Fruit fly (Drosophila melanogaster) whole organism, embryonic: ENCODE measurements around the gene CG17108.
A peak's percentile ranks its signal among the peaks of the same experiment; 100 is the strongest.

ENCODE experiments used
- Adf1 ChIP-seq: fragments of 200-800 bp; sonication (Bioruptor generic); IDR thresholded peaks from 2 replicates; pipeline ENCODE4 v1.3.6; 2022; ENCODE audit warnings: missing biosample characterization, missing genetic modification characterization
- Atf3 ChIP-seq: fragments of 200-800 bp; sonication (Bioruptor generic); optimal IDR thresholded peaks from 3 replicates; lab custom pipeline; 2016; ENCODE audit warnings: missing biosample characterization, missing genetic modification characterization
- CG10321 ChIP-seq: fragments of 200-800 bp; sonication (Bioruptor generic); IDR thresholded peaks from 2 replicates; pipeline ENCODE4 v1.3.6; 2022; ENCODE audit warnings: missing biosample characterization, missing genetic modification characterization
- CG11723 ChIP-seq: fragments of 200-800 bp; sonication (Bioruptor generic); optimal IDR thresholded peaks from 2 replicates; lab custom pipeline; 2017; ENCODE audit warnings: missing biosample characterization, mild to moderate bottlenecking, missing genetic modification characterization
- CG12219 ChIP-seq: fragments of 200-800 bp; sonication (Bioruptor generic); optimal IDR thresholded peaks from 3 replicates; lab custom pipeline; 2018; ENCODE audit warnings: missing biosample characterization, mild to moderate bottlenecking, missing genetic modification characterization
- CG15479 ChIP-seq: fragments of 200-800 bp; sonication (Bioruptor generic); optimal IDR thresholded peaks from 3 replicates; lab custom pipeline; 2019; ENCODE audit warnings: missing biosample characterization, mild to moderate bottlenecking, missing genetic modification characterization, moderate library complexity
- CG17361 ChIP-seq: fragments of 200-800 bp; sonication (Bioruptor generic); IDR thresholded peaks from 3 replicates; pipeline ENCODE4 v1.3.6; 2022; ENCODE audit warnings: missing biosample characterization, missing genetic modification characterization
- CG17612 ChIP-seq: fragments of 200-800 bp; sonication (Bioruptor generic); IDR thresholded peaks from 2 replicates; pipeline ENCODE4 v1.3.6; 2022; ENCODE audit warnings: missing biosample characterization, missing genetic modification characterization
- CG17912 ChIP-seq: fragments of 200-800 bp; sonication (Bioruptor generic); optimal IDR thresholded peaks from 2 replicates; lab custom pipeline; 2018; ENCODE audit warnings: missing biosample characterization, mild to moderate bottlenecking, missing genetic modification characterization
- CG1832 ChIP-seq: fragments of 200-800 bp; sonication (Bioruptor generic); optimal IDR thresholded peaks from 2 replicates; lab custom pipeline; 2017; ENCODE audit warnings: missing biosample characterization, mild to moderate bottlenecking, missing genetic modification characterization, inconsistent platforms
- CG32767 ChIP-seq: fragments of 200-800 bp; sonication (Bioruptor generic); IDR thresholded peaks from 2 replicates; pipeline ENCODE4 v1.3.6; 2022; ENCODE audit warnings: missing biosample characterization, missing genetic modification characterization
- CG3407 ChIP-seq: fragments of 200-800 bp; sonication (Bioruptor generic); optimal IDR thresholded peaks from 2 replicates; lab custom pipeline; 2018; ENCODE audit warnings: missing biosample characterization, mild to moderate bottlenecking, missing genetic modification characterization
- CG3838 ChIP-seq: fragments of 200-800 bp; sonication (Bioruptor generic); optimal IDR thresholded peaks from 3 replicates; lab custom pipeline; 2016; ENCODE audit warnings: missing biosample characterization, missing genetic modification characterization
- CG4404 ChIP-seq: fragments of 200-800 bp; sonication (Bioruptor generic); IDR thresholded peaks from 2 replicates; pipeline ENCODE4 v1.3.6; 2022; ENCODE audit warnings: missing biosample characterization, missing genetic modification characterization
- CG4617 ChIP-seq: fragments of 200-800 bp; sonication (Bioruptor generic); optimal IDR thresholded peaks from 3 replicates; lab custom pipeline; 2016; ENCODE audit warnings: missing biosample characterization, missing genetic modification characterization, borderline replicate concordance
- CG4820 ChIP-seq: fragments of 200-800 bp; sonication (Bioruptor generic); optimal IDR thresholded peaks from 3 replicates; lab custom pipeline; 2016; ENCODE audit warnings: missing biosample characterization, missing genetic modification characterization
- CG5953 ChIP-seq: fragments of 200-800 bp; sonication (Bioruptor generic); IDR thresholded peaks from 2 replicates; pipeline ENCODE4 v1.3.6; 2022; ENCODE audit warnings: missing biosample characterization, missing genetic modification characterization
- CG6813 ChIP-seq: fragments of 200-800 bp; sonication (Bioruptor generic); optimal IDR thresholded peaks from 2 replicates; lab custom pipeline; 2017; ENCODE audit warnings: missing biosample characterization, missing genetic modification characterization, mild to moderate bottlenecking, moderate library complexity, missing genetic modification reagents
- CG8281 ChIP-seq: fragments of 200-800 bp; sonication (Bioruptor generic); optimal IDR thresholded peaks from 2 replicates; lab custom pipeline; 2018; ENCODE audit warnings: missing biosample characterization, mild to moderate bottlenecking, missing genetic modification characterization, moderate library complexity
- CG8765 ChIP-seq: fragments of 200-800 bp; sonication (Bioruptor generic); IDR thresholded peaks from 2 replicates; pipeline ENCODE4 v1.3.6; 2022; ENCODE audit warnings: missing biosample characterization, missing genetic modification characterization
- CG9817 ChIP-seq: fragments of 200-800 bp; sonication (Bioruptor generic); optimal IDR thresholded peaks from 2 replicates; lab custom pipeline; 2018; ENCODE audit warnings: missing biosample characterization, mild to moderate bottlenecking, missing genetic modification characterization, moderate library complexity
- E2f2 ChIP-seq: fragments of 200-800 bp; sonication (Bioruptor generic); IDR thresholded peaks from 2 replicates; pipeline ENCODE4 v1.3.6; 2022; ENCODE audit warnings: missing biosample characterization, missing genetic modification characterization
- Hey ChIP-seq: fragments of 200-800 bp; sonication (Bioruptor generic); optimal IDR thresholded peaks from 3 replicates; lab custom pipeline; 2018; ENCODE audit warnings: missing biosample characterization, mild to moderate bottlenecking, missing genetic modification characterization
- Hr51 ChIP-seq, 2 experiments: fragments of 200-800 bp; sonication (Bioruptor generic); optimal IDR thresholded peaks; 2 replicates in 1 of 2; 3 replicates in 1 of 2; lab custom pipeline; 2016 to 2018; ENCODE audit warnings: missing biosample characterization in 2 of 2, missing genetic modification characterization in 2 of 2, mild to moderate bottlenecking in 1 of 2, moderate library complexity in 1 of 2
- NC2β ChIP-seq: fragments of 200-800 bp; sonication (Bioruptor generic); optimal IDR thresholded peaks from 2 replicates; lab custom pipeline; 2016; ENCODE audit warnings: missing biosample characterization, missing genetic modification characterization
- Nf-YB ChIP-seq: fragments of 200-800 bp; sonication (Bioruptor generic); optimal IDR thresholded peaks from 3 replicates; lab custom pipeline; 2019; ENCODE audit warnings: missing biosample characterization, mild to moderate bottlenecking, missing genetic modification characterization, moderate library complexity
- Oaz ChIP-seq: fragments of 200-800 bp; sonication (Bioruptor generic); IDR thresholded peaks from 2 replicates; pipeline ENCODE4 v1.3.6; 2022; ENCODE audit warnings: missing biosample characterization, missing genetic modification characterization
- Ravus ChIP-seq: fragments of 200-800 bp; sonication (Bioruptor generic); IDR thresholded peaks from 2 replicates; pipeline ENCODE4 v1.3.6; 2022; ENCODE audit warnings: missing biosample characterization, missing genetic modification characterization
- ara ChIP-seq: fragments of 200-800 bp; sonication (Bioruptor generic); IDR thresholded peaks from 2 replicates; pipeline ENCODE4 v1.3.6; 2022; ENCODE audit warnings: missing biosample characterization, missing genetic modification characterization
- cad ChIP-seq: fragments of >200 bp; optimal IDR thresholded peaks from 2 replicates; lab custom pipeline; 2017; ENCODE audit warnings: missing biosample characterization, missing genetic modification characterization
- chm ChIP-seq: fragments of 200-800 bp; sonication (Bioruptor generic); IDR thresholded peaks from 2 replicates; pipeline ENCODE4 v1.3.6; 2022; ENCODE audit warnings: missing biosample characterization, missing genetic modification characterization
- crol ChIP-seq: fragments of 200-800 bp; sonication (Bioruptor generic); IDR thresholded peaks from 2 replicates; pipeline ENCODE4 v1.3.6; 2022; ENCODE audit warnings: missing biosample characterization, missing genetic modification characterization
- dan ChIP-seq: fragments of 200-800 bp; sonication (Bioruptor generic); IDR thresholded peaks from 2 replicates; pipeline ENCODE4 v1.3.6; 2022; ENCODE audit warnings: missing biosample characterization, missing genetic modification characterization
- en ChIP-seq: fragments of 200-800 bp; sonication (Bioruptor generic); optimal IDR thresholded peaks from 2 replicates; lab custom pipeline; 2016; ENCODE audit warnings: missing biosample characterization, missing genetic modification characterization
- esg ChIP-seq: fragments of 200-800 bp; sonication (Bioruptor generic); conservative IDR thresholded peaks from 2 replicates; pipeline ENCODE4 v1.3.6; 2022; ENCODE audit warnings: missing biosample characterization, missing genetic modification characterization
- ftz-f1 ChIP-seq: fragments of 200-800 bp; sonication (Bioruptor generic); optimal IDR thresholded peaks from 2 replicates; lab custom pipeline; 2016; ENCODE audit warnings: missing biosample characterization, missing genetic modification characterization
- inv ChIP-seq: fragments of 200-800 bp; sonication (Bioruptor generic); IDR thresholded peaks from 2 replicates; pipeline ENCODE4 v1.3.6; 2022; ENCODE audit warnings: missing biosample characterization, missing genetic modification characterization; ENCODE audit not compliant: partially characterized antibody
- kah ChIP-seq: fragments of 200-800 bp; sonication (Bioruptor generic); optimal IDR thresholded peaks from 2 replicates; lab custom pipeline; 2018; ENCODE audit warnings: missing biosample characterization, mild to moderate bottlenecking, missing genetic modification characterization
- ken ChIP-seq: fragments of 200-800 bp; sonication (Bioruptor generic); IDR thresholded peaks from 3 replicates; pipeline ENCODE4 v1.3.6; 2022; ENCODE audit warnings: missing biosample characterization, missing genetic modification characterization
- knrl ChIP-seq: fragments of 200-800 bp; sonication (Bioruptor generic); IDR thresholded peaks from 3 replicates; pipeline ENCODE4 v1.3.6; 2022; ENCODE audit warnings: missing biosample characterization, missing genetic modification characterization; ENCODE audit not compliant: partially characterized antibody
- lbe ChIP-seq: fragments of 200-800 bp; sonication (Bioruptor generic); optimal IDR thresholded peaks from 2 replicates; lab custom pipeline; 2016; ENCODE audit warnings: missing biosample characterization, mild to moderate bottlenecking, missing genetic modification characterization
- p53 ChIP-seq: fragments of 200-800 bp; sonication (Bioruptor generic); optimal IDR thresholded peaks from 2 replicates; lab custom pipeline; 2016; ENCODE audit warnings: missing biosample characterization, missing genetic modification characterization
- pan ChIP-seq, 4 experiments: fragments of >200 bp in 3 of 4; fragments of 200-800 bp in 1 of 4; sonication (Bioruptor generic) in 1 of 4; optimal IDR thresholded peaks in 3 of 4; IDR thresholded peaks in 1 of 4; 2 replicates each; pipeline versions ENCODE4 v1.3.6 to Lab custom; 2017 to 2022; ENCODE audit warnings: missing biosample characterization in 2 of 4, missing genetic modification characterization in 2 of 4, mixed read lengths in 1 of 4
- ranshi ChIP-seq: fragments of 200-800 bp; sonication (Bioruptor generic); IDR thresholded peaks from 2 replicates; pipeline ENCODE4 v1.3.6; 2022; ENCODE audit warnings: missing biosample characterization, missing genetic modification characterization
- sens-2 ChIP-seq: fragments of 200-800 bp; sonication (Bioruptor generic); IDR thresholded peaks from 2 replicates; pipeline ENCODE4 v1.3.6; 2022; ENCODE audit warnings: missing biosample characterization, missing genetic modification characterization
- sima ChIP-seq: fragments of 200-800 bp; sonication (Bioruptor generic); optimal IDR thresholded peaks from 2 replicates; lab custom pipeline; 2016; ENCODE audit warnings: missing biosample characterization, missing genetic modification characterization
- sisA ChIP-seq: fragments of 200-800 bp; sonication (Bioruptor generic); IDR thresholded peaks from 2 replicates; pipeline ENCODE4 v1.3.6; 2022; ENCODE audit warnings: missing biosample characterization, missing genetic modification characterization
- sqz ChIP-seq: fragments of 200-800 bp; sonication (Bioruptor generic); optimal IDR thresholded peaks from 3 replicates; lab custom pipeline; 2018; ENCODE audit warnings: missing biosample characterization, mild to moderate bottlenecking, missing genetic modification characterization
- tna ChIP-seq: fragments of 200-800 bp; sonication (Bioruptor generic); IDR thresholded peaks from 2 replicates; pipeline ENCODE4 v1.3.6; 2022; ENCODE audit warnings: missing biosample characterization, missing genetic modification characterization; ENCODE audit not compliant: partially characterized antibody
- tup ChIP-seq: fragments of 200-800 bp; sonication (Bioruptor generic); optimal IDR thresholded peaks from 2 replicates; lab custom pipeline; 2016; ENCODE audit warnings: missing biosample characterization, mild to moderate bottlenecking, missing genetic modification characterization, moderate library complexity
- unpg ChIP-seq: fragments of 200-800 bp; sonication (Bioruptor generic); optimal IDR thresholded peaks from 3 replicates; lab custom pipeline; 2018; ENCODE audit warnings: missing biosample characterization, mild to moderate bottlenecking, missing genetic modification characterization, moderate library complexity
- vfl ChIP-seq: fragments of 200-800 bp; sonication (Bioruptor generic); optimal IDR thresholded peaks from 2 replicates; lab custom pipeline; 2016; ENCODE audit warnings: missing biosample characterization, missing genetic modification characterization

The CG17108 gene

dm6 chr2L:10735923-10736322 lies 42.0 kb upstream of the CG17108 start, which contains the start of gene Nup107 (continued):
- TF ChIP-seq CG17912 (GFP tag; lab: Kevin White, UChicago), result no peak
- TF ChIP-seq crol (GFP tag; lab: Robert Waterston, UW), result no peak
- no peak for TF ChIP-seq chm
- TF ChIP-seq Oaz (GFP tag; lab: Robert Waterston, UW), result no peak
- no peak for TF ChIP-seq CG1832
- no peak for TF ChIP-seq esg
- TF ChIP-seq CG4404 (GFP tag; lab: Robert Waterston, UW), result no peak
- no peak for TF ChIP-seq CG15479 (GFP tag; lab: Kevin White, UChicago)
- no peak for TF ChIP-seq CG12219
- TF ChIP-seq pan (optimal IDR thresholded peaks at IDR 0.05; lab: Kevin White, UChicago), result no peak
- TF ChIP-seq pan (GFP tag; optimal IDR thresholded peaks at IDR 0.05 in 1 of 2, IDR thresholded peaks at IDR 0.05 in 1 of 2), result peak in 1 of 2 experiments; percentile 9
- no peak for TF ChIP-seq Atf3
- no peak for TF ChIP-seq Nf-YB (GFP tag; lab: Kevin White, UChicago)
- TF ChIP-seq Ravus (GFP tag; lab: Robert Waterston, UW), result no peak
- no peak for TF ChIP-seq Hr51 (GFP tag; optimal IDR thresholded peaks at IDR 0.05; lab: Kevin White, UChicago)
- TF ChIP-seq cad (GFP tag; lab: Kevin White, UChicago), result no peak
- TF ChIP-seq unpg (GFP tag; lab: Kevin White, UChicago), result peak; percentile 8
- no peak for TF ChIP-seq CG8281
- peak; percentile 22 for TF ChIP-seq CG4617
- no peak; the same call in 2 of the 3 replicates for TF ChIP-seq knrl (GFP tag; lab: Robert Waterston, UW)
- no peak for TF ChIP-seq CG5953 (GFP tag; lab: Robert Waterston, UW)
- peak; percentile 37; the same call in 1 of the 3 replicates for TF ChIP-seq ken
- TF ChIP-seq tup (GFP tag; lab: Kevin White, UChicago), result no peak
- TF ChIP-seq ftz-f1 (GFP tag; lab: Kevin White, UChicago), result no peak
- TF ChIP-seq CG32767, result no peak
- TF ChIP-seq lbe (GFP tag; lab: Kevin White, UChicago), result no peak
- TF ChIP-seq vfl (GFP tag; lab: Kevin White, UChicago), result no peak
- TF ChIP-seq ara (GFP tag; lab: Robert Waterston, UW), result no peak
- TF ChIP-seq Adf1 (GFP tag; lab: Robert Waterston, UW), result no peak
- TF ChIP-seq p53 (GFP tag; lab: Kevin White, UChicago), result no peak
- TF ChIP-seq inv (GFP tag; lab: Robert Waterston, UW), result no peak
- TF ChIP-seq sqz (GFP tag; lab: Kevin White, UChicago), result no peak
- no peak for TF ChIP-seq CG17612 (GFP tag; lab: Robert Waterston, UW)
- no peak for TF ChIP-seq ranshi (GFP tag; lab: Robert Waterston, UW)
- no peak for TF ChIP-seq sens-2 (GFP tag; lab: Robert Waterston, UW)
- no peak for TF ChIP-seq CG8765
- TF ChIP-seq CG3407 (GFP tag; lab: Kevin White, UChicago), result no peak
- no peak for TF ChIP-seq CG3838 (GFP tag; lab: Kevin White, UChicago)
- no peak for TF ChIP-seq NC2β (GFP tag; lab: Kevin White, UChicago)
- TF ChIP-seq tna (GFP tag; lab: Robert Waterston, UW), result no peak
- no peak for TF ChIP-seq sisA (GFP tag; lab: Robert Waterston, UW)
- TF ChIP-seq kah (GFP tag; lab: Kevin White, UChicago), result no peak
- peak; percentile 73 for TF ChIP-seq E2f2 (GFP tag; lab: Robert Waterston, UW)
- TF ChIP-seq CG10321 (GFP tag; lab: Robert Waterston, UW), result no peak
- no peak for TF ChIP-seq dan (GFP tag; lab: Robert Waterston, UW)
- TF ChIP-seq CG4820 (GFP tag; lab: Kevin White, UChicago), result peak; percentile 9
- no peak for TF ChIP-seq en (GFP tag; lab: Kevin White, UChicago)
- TF ChIP-seq Hey (tag; lab: Kevin White, UChicago), result no peak
- no peak for TF ChIP-seq CG6813
- peak; percentile 32; the same call in 1 of the 3 replicates for TF ChIP-seq CG17361 (GFP tag; lab: Robert Waterston, UW)
- TF ChIP-seq CG9817 (tag; lab: Kevin White, UChicago), result peak; percentile 37
- TF ChIP-seq sima (GFP tag; lab: Kevin White, UChicago), result no peak
- TF ChIP-seq CG11723 (GFP tag; lab: Kevin White, UChicago), result no peak
